Worm (Caenorhabditis elegans): ENCODE measurements around the gene F59B10.5.

DNA sequence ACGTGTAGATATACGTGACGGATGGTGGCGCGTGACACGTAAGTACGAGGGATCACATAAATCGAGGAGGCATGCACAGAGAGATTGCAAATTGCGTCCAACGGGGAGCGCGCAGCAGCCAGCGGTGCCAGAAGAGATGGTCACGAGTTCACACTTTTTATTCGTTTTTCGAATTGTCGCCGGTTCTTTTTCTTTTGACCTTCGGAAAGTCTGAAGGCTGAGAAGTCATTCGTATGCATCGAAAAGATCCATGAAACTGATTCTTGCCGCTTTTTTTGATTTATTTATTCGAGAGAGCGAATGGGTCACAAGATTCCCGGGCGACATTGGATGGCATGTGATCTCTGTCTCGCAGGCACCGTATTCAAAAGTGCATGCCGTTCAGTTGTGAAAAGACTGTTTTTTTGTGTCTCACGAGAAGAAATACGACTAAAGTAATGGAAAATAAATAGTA is 35.5 kb upstream of the F59B10.5 start:
- no peak for TF ChIP-seq ztf-16 (tag; optimal IDR thresholded peaks at IDR 0.05)
- TF ChIP-seq fkh-10 (GFP tag; optimal IDR thresholded peaks at IDR 0.05), result no peak
